Worm (Caenorhabditis elegans) whole organism, L3 larva: ENCODE measurements around the gene W09D10.4.

Experiments used
- ZK546.5 ChIP-seq: sonication (generic microtip); optimal IDR thresholded peaks from 2 replicates; lab custom pipeline; 2017; ENCODE audit warnings: missing biosample characterization, missing genetic modification characterization
- ama-1 ChIP-seq: fragments of 150-350 bp; optimal IDR thresholded peaks from 2 replicates; lab custom pipeline; 2018
- mdl-1 ChIP-seq: fragments of 150-350 bp; optimal IDR thresholded peaks from 2 replicates; lab custom pipeline; 2014; ENCODE audit warnings: missing biosample characterization, missing genetic modification characterization
- nhr-237 ChIP-seq: fragments of 150-350 bp; optimal IDR thresholded peaks from 2 replicates; lab custom pipeline; 2014; ENCODE audit warnings: missing biosample characterization, missing genetic modification characterization
- nhr-28 ChIP-seq: fragments of 150-350 bp; optimal IDR thresholded peaks from 2 replicates; lab custom pipeline; 2014; ENCODE audit warnings: missing biosample characterization, missing genetic modification characterization
- snpc-4 ChIP-seq: fragments of 150-350 bp; optimal IDR thresholded peaks from 2 replicates; lab custom pipeline; 2014; ENCODE audit warnings: missing biosample characterization, missing genetic modification characterization
- ztf-4 ChIP-seq: fragments of 150-350 bp; optimal IDR thresholded peaks from 2 replicates; lab custom pipeline; 2014; ENCODE audit warnings: missing biosample characterization, missing genetic modification characterization

DNA sequence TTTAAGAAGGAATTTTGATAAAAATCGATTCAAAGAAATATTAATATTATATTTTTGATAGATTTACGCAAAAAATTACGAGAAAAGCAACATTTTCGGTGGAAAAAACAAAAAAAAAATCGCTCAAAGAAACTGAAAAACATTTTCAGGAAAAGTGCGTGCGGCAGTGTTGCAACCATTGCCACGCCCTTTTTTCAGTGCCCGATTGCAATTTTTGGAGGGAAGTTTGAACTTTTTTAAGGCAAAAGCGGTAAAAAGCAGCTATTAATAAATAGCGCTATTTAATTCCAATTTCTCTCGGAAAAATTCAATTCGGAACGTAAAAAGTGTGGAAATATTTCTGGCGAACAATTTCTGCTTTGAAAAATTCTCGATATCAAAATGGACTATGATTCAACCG is 5.1 kb upstream of the W09D10.4 start:
- TF ChIP-seq nhr-28 (tag; lab: Kevin White, UChicago) (no peak), nhr-237 (tag; lab: Kevin White, UChicago) (no peak), ZK546.5 (tag; lab: Kevin White, UChicago) (no peak), ama-1 (lab: Kevin White, UChicago) (no peak), mdl-1 (no peak), ztf-4 (tag; lab: Kevin White, UChicago) (no peak), snpc-4 (tag; lab: Kevin White, UChicago) (no peak)
